Fruit fly (Drosophila melanogaster) whole organism, embryonic: Measurements from ENCODE around the gene CG34461.

ENCODE experiments used
- CG10209 ChIP-seq: fragments of 200-800 bp; sonication (Bioruptor generic); optimal IDR thresholded peaks from 3 replicates; lab custom pipeline; 2017; ENCODE audit warnings: missing biosample characterization, mild to moderate bottlenecking, missing genetic modification characterization, missing genetic modification reagents
- CG10543 ChIP-seq: fragments of 200-800 bp; sonication (Bioruptor generic); optimal IDR thresholded peaks from 3 replicates; lab custom pipeline; 2017; ENCODE audit warnings: missing biosample characterization, mild to moderate bottlenecking, missing genetic modification characterization, moderate library complexity
- CG10654 ChIP-seq: fragments of 200-800 bp; sonication (Bioruptor generic); optimal IDR thresholded peaks from 2 replicates; lab custom pipeline; 2016; ENCODE audit warnings: missing biosample characterization, missing genetic modification characterization
- CG13624 ChIP-seq: fragments of 200-800 bp; sonication (Bioruptor generic); optimal IDR thresholded peaks from 2 replicates; lab custom pipeline; 2016; ENCODE audit warnings: missing biosample characterization, missing genetic modification characterization
- CG13894 ChIP-seq: fragments of 200-800 bp; sonication (Bioruptor generic); optimal IDR thresholded peaks from 3 replicates; lab custom pipeline; 2018; ENCODE audit warnings: missing biosample characterization, mild to moderate bottlenecking, missing genetic modification characterization, moderate library complexity
- CG14667 ChIP-seq: fragments of 200-800 bp; sonication (Bioruptor generic); IDR thresholded peaks from 2 replicates; pipeline ENCODE4 v1.3.6; 2022; ENCODE audit warnings: missing biosample characterization, missing genetic modification characterization
- CG15269 ChIP-seq: fragments of 200-800 bp; sonication (Bioruptor generic); optimal IDR thresholded peaks from 2 replicates; lab custom pipeline; 2018; ENCODE audit warnings: missing biosample characterization, mild to moderate bottlenecking, missing genetic modification characterization, moderate library complexity
- CG1602 ChIP-seq: fragments of 200-800 bp; sonication (Bioruptor generic); optimal IDR thresholded peaks from 3 replicates; lab custom pipeline; 2016; ENCODE audit warnings: missing biosample characterization, missing genetic modification characterization
- CG2120 ChIP-seq: fragments of 200-800 bp; sonication (Bioruptor generic); optimal IDR thresholded peaks from 3 replicates; lab custom pipeline; 2016; ENCODE audit warnings: missing biosample characterization, missing genetic modification characterization
- CG2199 ChIP-seq: fragments of 200-800 bp; sonication (Bioruptor generic); IDR thresholded peaks from 3 replicates; pipeline ENCODE4 v1.3.6; 2022; ENCODE audit warnings: missing biosample characterization, missing genetic modification characterization
- CG3281 ChIP-seq: fragments of 200-800 bp; sonication (Bioruptor generic); optimal IDR thresholded peaks from 3 replicates; lab custom pipeline; 2017; ENCODE audit warnings: missing biosample characterization, mild to moderate bottlenecking, missing genetic modification characterization
- CG34422 ChIP-seq: fragments of 200-800 bp; sonication (Bioruptor generic); IDR thresholded peaks from 3 replicates; pipeline ENCODE4 v1.3.6; 2022; ENCODE audit warnings: missing biosample characterization, missing genetic modification characterization
- CG4820 ChIP-seq: fragments of 200-800 bp; sonication (Bioruptor generic); optimal IDR thresholded peaks from 3 replicates; lab custom pipeline; 2016; ENCODE audit warnings: missing biosample characterization, missing genetic modification characterization
- CG8359 ChIP-seq: fragments of 200-800 bp; sonication (Bioruptor generic); optimal IDR thresholded peaks from 2 replicates; lab custom pipeline; 2017; ENCODE audit warnings: missing biosample characterization, mild to moderate bottlenecking, missing genetic modification characterization, borderline replicate concordance
- CG9609 ChIP-seq: fragments of 200-800 bp; sonication (Bioruptor generic); optimal IDR thresholded peaks from 3 replicates; lab custom pipeline; 2016; ENCODE audit warnings: missing biosample characterization, missing genetic modification characterization
- Dfd ChIP-seq, 2 experiments: fragments of >200 bp; optimal IDR thresholded peaks; 2 replicates each; lab custom pipeline; 2017; ENCODE audit warnings: missing biosample characterization in 2 of 2, missing genetic modification characterization in 2 of 2
- Dref ChIP-seq: fragments of 200-800 bp; sonication (Bioruptor generic); IDR thresholded peaks from 2 replicates; pipeline ENCODE4 v1.3.6; 2022; ENCODE audit warnings: missing biosample characterization, missing genetic modification characterization
- Ets65A ChIP-seq: fragments of 200-800 bp; sonication (Bioruptor generic); peaks from one replicate; lab custom pipeline; 2016; ENCODE audit warnings: missing biosample characterization, missing genetic modification characterization
- Med ChIP-seq: fragments of 200-800 bp; sonication (Bioruptor generic); peaks from one replicate; lab custom pipeline; 2016; ENCODE audit warnings: missing biosample characterization, missing genetic modification characterization, mild to moderate bottlenecking, inconsistent platforms, moderate library complexity
- Meics ChIP-seq: fragments of 200-800 bp; sonication (Bioruptor generic); optimal IDR thresholded peaks from 2 replicates; lab custom pipeline; 2017; ENCODE audit warnings: missing biosample characterization, mild to moderate bottlenecking, missing genetic modification characterization
- Rx ChIP-seq: fragments of 200-800 bp; sonication (Bioruptor generic); IDR thresholded peaks from 2 replicates; pipeline ENCODE4 v1.3.6; 2022; ENCODE audit warnings: missing biosample characterization, missing genetic modification characterization
- Sry-δ ChIP-seq: fragments of 200-800 bp; sonication (Bioruptor generic); optimal IDR thresholded peaks from 2 replicates; lab custom pipeline; 2016; ENCODE audit warnings: missing biosample characterization, missing genetic modification characterization
- Trl ChIP-seq, 3 experiments: fragments of >200 bp in 2 of 3; fragments of 200-800 bp in 1 of 3; sonication (Bioruptor generic) in 1 of 3; optimal IDR thresholded peaks; 2 replicates in 1 of 3; 3 replicates in 2 of 3; lab custom pipeline; 2016 to 2017; ENCODE audit warnings: missing biosample characterization in 1 of 3, missing genetic modification characterization in 1 of 3
- ato ChIP-seq: fragments of 200-800 bp; sonication (Bioruptor generic); IDR thresholded peaks from 2 replicates; pipeline ENCODE4 v1.3.6; 2022; ENCODE audit warnings: missing biosample characterization, missing genetic modification characterization; ENCODE audit not compliant: partially characterized antibody
- cg ChIP-seq: fragments of 200-800 bp; sonication (Bioruptor generic); optimal IDR thresholded peaks from 3 replicates; lab custom pipeline; 2019; ENCODE audit warnings: missing biosample characterization, mild to moderate bottlenecking, missing genetic modification characterization, moderate library complexity
- chinmo ChIP-seq: fragments of 200-800 bp; sonication (Bioruptor generic); IDR thresholded peaks from 4 replicates; pipeline ENCODE4 v1.3.6; 2022; ENCODE audit warnings: missing biosample characterization, missing genetic modification characterization; ENCODE audit not compliant: partially characterized antibody
- chm ChIP-seq: fragments of 200-800 bp; sonication (Bioruptor generic); IDR thresholded peaks from 2 replicates; pipeline ENCODE4 v1.3.6; 2022; ENCODE audit warnings: missing biosample characterization, missing genetic modification characterization
- fu2 ChIP-seq: fragments of 200-800 bp; sonication (Bioruptor generic); optimal IDR thresholded peaks from 2 replicates; lab custom pipeline; 2016; ENCODE audit warnings: missing biosample characterization, missing genetic modification characterization
- lbe ChIP-seq: fragments of 200-800 bp; sonication (Bioruptor generic); optimal IDR thresholded peaks from 2 replicates; lab custom pipeline; 2016; ENCODE audit warnings: missing biosample characterization, mild to moderate bottlenecking, missing genetic modification characterization
- lilli ChIP-seq: fragments of 200-800 bp; sonication (Bioruptor generic); optimal IDR thresholded peaks from 3 replicates; lab custom pipeline; 2016; ENCODE audit warnings: missing biosample characterization, missing genetic modification characterization
- lov ChIP-seq, 2 experiments: fragments of 200-800 bp in 1 of 2; fragments of >200 bp in 1 of 2; sonication (Bioruptor generic) in 1 of 2; IDR thresholded peaks in 1 of 2; optimal IDR thresholded peaks in 1 of 2; 2 replicates in 1 of 2; 3 replicates in 1 of 2; pipeline versions ENCODE4 v1.3.6 to Lab custom; 2017 to 2022; ENCODE audit warnings: missing biosample characterization in 1 of 2, missing genetic modification characterization in 1 of 2
- mirr ChIP-seq: fragments of 200-800 bp; sonication (Bioruptor generic); optimal IDR thresholded peaks from 3 replicates; lab custom pipeline; 2018; ENCODE audit warnings: missing biosample characterization, mild to moderate bottlenecking, missing genetic modification characterization
- onecut ChIP-seq: fragments of 200-800 bp; sonication (Bioruptor generic); IDR thresholded peaks from 2 replicates; pipeline ENCODE4 v1.3.6; 2022; ENCODE audit warnings: missing biosample characterization, missing genetic modification characterization
- phol ChIP-seq: fragments of 200-800 bp; sonication (Bioruptor generic); optimal IDR thresholded peaks from 3 replicates; lab custom pipeline; 2018; ENCODE audit warnings: missing biosample characterization, mild to moderate bottlenecking, missing genetic modification characterization, moderate library complexity
- prd ChIP-seq, 3 experiments: fragments of >200 bp in 2 of 3; fragments of 200-800 bp in 1 of 3; sonication (Bioruptor generic) in 1 of 3; optimal IDR thresholded peaks in 2 of 3; IDR thresholded peaks in 1 of 3; 2 replicates in 2 of 3; 3 replicates in 1 of 3; pipeline versions ENCODE4 v1.3.6 to Lab custom; 2017 to 2022; ENCODE audit warnings: missing biosample characterization in 1 of 3, missing genetic modification characterization in 1 of 3
- row ChIP-seq: fragments of 200-800 bp; sonication (Bioruptor generic); IDR thresholded peaks from 3 replicates; pipeline ENCODE4 v1.3.6; 2022; ENCODE audit warnings: missing biosample characterization, missing genetic modification characterization
- scrt ChIP-seq: fragments of 200-800 bp; sonication (Bioruptor generic); optimal IDR thresholded peaks from 2 replicates; lab custom pipeline; 2018; ENCODE audit warnings: missing biosample characterization, mild to moderate bottlenecking, missing genetic modification characterization, moderate library complexity
- sens ChIP-seq: fragments of 200-800 bp; sonication (Bioruptor generic); peaks from one replicate; lab custom pipeline; 2016; ENCODE audit warnings: missing biosample characterization, missing genetic modification characterization
- slbo ChIP-seq: fragments of 200-800 bp; sonication (Bioruptor generic); IDR thresholded peaks from 2 replicates; pipeline ENCODE4 v1.3.6; 2022; ENCODE audit warnings: missing biosample characterization, missing genetic modification characterization
- slp2 ChIP-seq: fragments of 200-800 bp; sonication (Bioruptor generic); optimal IDR thresholded peaks from 2 replicates; lab custom pipeline; 2016; ENCODE audit warnings: missing biosample characterization, missing genetic modification characterization
- tap ChIP-seq: fragments of 200-800 bp; optimal IDR thresholded peaks from 3 replicates; lab custom pipeline; 2019; ENCODE audit warnings: missing biosample characterization, mild to moderate bottlenecking, missing genetic modification characterization, moderate library complexity
- tio ChIP-seq: fragments of 200-800 bp; sonication (Bioruptor generic); optimal IDR thresholded peaks from 2 replicates; lab custom pipeline; 2017; ENCODE audit warnings: missing biosample characterization, missing genetic modification characterization, inconsistent platforms
- unc-4 ChIP-seq: fragments of 200-800 bp; sonication (Bioruptor generic); IDR thresholded peaks from 2 replicates; pipeline ENCODE4 v1.3.6; 2022; ENCODE audit warnings: missing biosample characterization, missing genetic modification characterization; ENCODE audit not compliant: partially characterized antibody
- vfl ChIP-seq: fragments of 200-800 bp; sonication (Bioruptor generic); optimal IDR thresholded peaks from 2 replicates; lab custom pipeline; 2016; ENCODE audit warnings: missing biosample characterization, missing genetic modification characterization
- wor ChIP-seq: fragments of 200-800 bp; sonication (Bioruptor generic); IDR thresholded peaks from 2 replicates; pipeline ENCODE4 v1.3.6; 2022; ENCODE audit warnings: missing biosample characterization, missing genetic modification characterization

CG34461 gene

DNA sequence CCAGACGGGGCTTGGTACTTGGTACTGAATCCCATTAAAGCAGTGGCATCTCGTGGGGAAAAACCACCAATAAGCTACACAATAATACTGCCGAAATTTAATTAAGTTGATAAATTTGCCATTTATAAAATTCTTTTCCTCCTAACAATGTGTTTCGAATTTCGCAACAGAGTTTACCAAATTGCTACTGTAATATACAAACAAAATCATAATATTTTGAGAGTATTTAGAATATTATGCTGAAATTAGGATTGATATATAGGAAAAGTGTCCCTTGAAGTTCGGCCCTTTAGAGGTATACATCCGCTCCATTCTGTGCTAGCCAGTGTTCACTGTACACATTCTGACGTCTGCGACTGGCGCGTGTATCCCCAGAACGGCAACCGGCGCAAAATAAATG lies 41.0 kb upstream of the CG34461 start (continued):
- TF ChIP-seq Dref (GFP tag; lab: Robert Waterston, UW) (no peak), CG13624 (GFP tag; lab: Kevin White, UChicago) (peak; percentile 25), ato (GFP tag; lab: Robert Waterston, UW) (no peak), Ets65A (peak; percentile 83), prd (optimal IDR thresholded peaks at IDR 0.05; lab: Kevin White, UChicago) (no peak), prd (GFP tag; IDR thresholded peaks at IDR 0.05; lab: Robert Waterston, UW) (0 out of 3 replicates have a peak, but pooled peaks have one; percentile 28), CG10209 (GFP tag; lab: Kevin White, UChicago) (peak; percentile 11), CG2120 (peak; percentile 64), CG15269 (tag; lab: Kevin White, UChicago) (peak; percentile 28), CG2199 (GFP tag; lab: Robert Waterston, UW) (no peak), CG10654 (GFP tag; lab: Kevin White, UChicago) (no peak), onecut (GFP tag; lab: Robert Waterston, UW) (no peak), lov (optimal IDR thresholded peaks at IDR 0.05; lab: Kevin White, UChicago) (no peak), lov (GFP tag; IDR thresholded peaks at IDR 0.05; lab: Robert Waterston, UW) (no peak), Med (GFP tag; lab: Kevin White, UChicago) (peak; percentile 82), sens (GFP tag; lab: Kevin White, UChicago) (peak; percentile 55), CG14667 (GFP tag; lab: Robert Waterston, UW) (peak; percentile 30; the same call in 1 of the 2 replicates), slbo (GFP tag; lab: Robert Waterston, UW) (peak; percentile 36; the same call in 1 of the 2 replicates), lilli (GFP tag; lab: Kevin White, UChicago) (peak; percentile 32), CG10543 (GFP tag; lab: Kevin White, UChicago) (peak; percentile 8), fu2 (no peak), CG3281 (peak; percentile 30), Meics (GFP tag; lab: Kevin White, UChicago) (peak; percentile 33), Rx (no peak), row (GFP tag; lab: Robert Waterston, UW) (peak; percentile 43; the same call in 2 of the 3 replicates)
- TF ChIP-seq, all 482 proteins: peak for 37

DNA sequence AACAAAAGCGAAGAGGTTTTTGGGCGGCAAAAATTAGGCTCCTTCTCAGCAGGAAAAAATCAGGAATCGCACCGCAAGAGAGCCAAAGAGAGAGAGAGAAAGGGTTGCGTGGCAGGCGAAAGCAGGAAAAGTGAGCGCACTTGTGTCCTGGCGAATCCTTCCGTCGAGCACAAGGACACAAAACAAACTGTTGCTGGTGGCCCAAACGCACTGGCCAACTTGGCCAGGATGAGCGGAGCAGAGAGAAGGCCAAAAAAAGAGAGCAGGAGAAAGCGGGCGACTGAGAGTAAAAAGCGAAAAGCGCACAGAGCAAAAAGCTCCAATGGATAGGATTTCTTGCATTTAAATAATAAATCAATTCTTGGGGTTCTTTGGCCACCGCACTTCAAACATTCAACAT lies 40.4 kb upstream of the CG34461 start:
- TF ChIP-seq lbe: no peak
- TF ChIP-seq row (GFP tag; lab: Robert Waterston, UW): no peak
- TF ChIP-seq slp2 (GFP tag; lab: Kevin White, UChicago): no peak
- no peak for TF ChIP-seq wor
- no peak for TF ChIP-seq vfl (GFP tag; lab: Kevin White, UChicago)
- TF ChIP-seq Sry-δ (GFP tag; lab: Kevin White, UChicago): no peak
- TF ChIP-seq Trl (optimal IDR thresholded peaks at IDR 0.05; lab: Kevin White, UChicago): peak; percentile 24 to 64
- no peak for TF ChIP-seq Trl (GFP tag; optimal IDR thresholded peaks at IDR 0.05; lab: Kevin White, UChicago)
- TF ChIP-seq CG4820 (GFP tag; lab: Kevin White, UChicago): no peak
- TF ChIP-seq CG1602 (GFP tag; lab: Kevin White, UChicago): no peak
- TF ChIP-seq mirr: no peak
- TF ChIP-seq tio (GFP tag; lab: Kevin White, UChicago): no peak
- TF ChIP-seq Ets65A: peak; percentile 27
- TF ChIP-seq CG8359 (GFP tag; lab: Kevin White, UChicago): no peak
- no peak for TF ChIP-seq phol (tag; lab: Kevin White, UChicago)
- TF ChIP-seq scrt (GFP tag; lab: Kevin White, UChicago): peak; percentile 93
- no peak for TF ChIP-seq CG9609 (GFP tag; lab: Kevin White, UChicago)
- TF ChIP-seq sens (GFP tag; lab: Kevin White, UChicago): no peak
- no peak for TF ChIP-seq tap (tag; lab: Kevin White, UChicago)
- 0 out of 4 replicates have a peak, but pooled peaks have one; percentile 24 for TF ChIP-seq chinmo (GFP tag; lab: Robert Waterston, UW)
- no peak for TF ChIP-seq unc-4 (GFP tag; lab: Robert Waterston, UW)
- no peak for TF ChIP-seq CG34422 (GFP tag; lab: Robert Waterston, UW)
- no peak for TF ChIP-seq Dfd (GFP tag; optimal IDR thresholded peaks at IDR 0.05; lab: Kevin White, UChicago)
- no peak for TF ChIP-seq CG13894 (tag; lab: Kevin White, UChicago)
- TF ChIP-seq chm: no peak
- no peak for TF ChIP-seq cg
- TF ChIP-seq CG2199 (GFP tag; lab: Robert Waterston, UW): no peak
